Worm (Caenorhabditis elegans) whole organism, mixed stage, embryonic: ENCODE measurements around the gene srh-28.

Source experiments
- M03D4.4 ChIP-seq: sonication (generic microtip); optimal IDR thresholded peaks from 2 replicates; lab custom pipeline; 2017; ENCODE audit warnings: mild to moderate bottlenecking, missing genetic modification characterization, missing compliant biosample characterization
- bed-3 ChIP-seq: fragments of 200-800 bp; sonication (Bioruptor generic); optimal IDR thresholded peaks from 3 replicates; lab custom pipeline; 2018; ENCODE audit warnings: mild to moderate bottlenecking, missing genetic modification characterization, moderate library complexity, missing compliant biosample characterization
- blmp-1 ChIP-seq: fragments of 150-350 bp; optimal IDR thresholded peaks from 2 replicates; lab custom pipeline; 2014; ENCODE audit warnings: missing biosample characterization, missing genetic modification characterization
- ceh-39 ChIP-seq: fragments of 150-350 bp; optimal IDR thresholded peaks from 2 replicates; lab custom pipeline; 2014; ENCODE audit warnings: missing biosample characterization, missing genetic modification characterization
- ceh-43 ChIP-seq: fragments of 200-800 bp; sonication (Bioruptor generic); optimal IDR thresholded peaks from 2 replicates; lab custom pipeline; 2018; ENCODE audit warnings: mild to moderate bottlenecking, missing genetic modification characterization, moderate library complexity, missing compliant biosample characterization
- ceh-83 ChIP-seq: fragments of 200-800 bp; sonication (Bioruptor generic); optimal IDR thresholded peaks from 2 replicates; lab custom pipeline; 2018; ENCODE audit warnings: mild to moderate bottlenecking, missing genetic modification characterization, missing compliant biosample characterization
- ces-1 ChIP-seq: fragments of 150-350 bp; optimal IDR thresholded peaks from 2 replicates; lab custom pipeline; 2014; ENCODE audit warnings: missing biosample characterization, missing genetic modification reagents, missing genetic modification characterization
- cnd-1 ChIP-seq: fragments of 200-800 bp; sonication (Bioruptor generic); optimal IDR thresholded peaks from 2 replicates; lab custom pipeline; 2018; ENCODE audit warnings: mild to moderate bottlenecking, missing genetic modification characterization, missing compliant biosample characterization
- elt-1 ChIP-seq: sonication (generic microtip); optimal IDR thresholded peaks from 2 replicates; lab custom pipeline; 2017; ENCODE audit warnings: missing genetic modification characterization, mild to moderate bottlenecking, missing compliant biosample characterization, antibody characterized with exemption, moderate library complexity, borderline replicate concordance; ENCODE audit not compliant: insufficient read depth
- elt-3 ChIP-seq: fragments of 150-350 bp; optimal IDR thresholded peaks from 2 replicates; lab custom pipeline; 2014; ENCODE audit warnings: missing biosample characterization, missing genetic modification characterization
- flh-1 ChIP-seq: fragments of 200-800 bp; sonication (Bioruptor generic); optimal IDR thresholded peaks from 2 replicates; lab custom pipeline; 2018; ENCODE audit warnings: mild to moderate bottlenecking, missing genetic modification characterization, moderate library complexity, missing compliant biosample characterization
- ham-2 ChIP-seq: fragments of 200-800 bp; sonication (Bioruptor generic); optimal IDR thresholded peaks from 2 replicates; lab custom pipeline; 2018; ENCODE audit warnings: mild to moderate bottlenecking, missing genetic modification characterization, missing compliant biosample characterization
- hlh-1 ChIP-seq: fragments of 150-350 bp; optimal IDR thresholded peaks from 2 replicates; lab custom pipeline; 2014; ENCODE audit warnings: missing biosample characterization, missing genetic modification reagents, missing genetic modification characterization
- lin-13 ChIP-seq: fragments of 150-350 bp; optimal IDR thresholded peaks from 2 replicates; lab custom pipeline; 2014; ENCODE audit warnings: missing biosample characterization, missing genetic modification characterization
- lin-32 ChIP-seq: fragments of 200-800 bp; sonication (Bioruptor generic); optimal IDR thresholded peaks from 2 replicates; lab custom pipeline; 2018; ENCODE audit warnings: mild to moderate bottlenecking, missing genetic modification characterization, missing compliant biosample characterization
- lsy-2 ChIP-seq: fragments of 150-350 bp; optimal IDR thresholded peaks from 2 replicates; lab custom pipeline; 2014; ENCODE audit warnings: missing biosample characterization, missing genetic modification characterization
- mab-5 ChIP-seq: fragments of 150-350 bp; optimal IDR thresholded peaks from 2 replicates; lab custom pipeline; 2014; ENCODE audit warnings: missing biosample characterization, missing genetic modification characterization
- mls-2 ChIP-seq: sonication (generic microtip); optimal IDR thresholded peaks from 2 replicates; lab custom pipeline; 2016; ENCODE audit warnings: mild to moderate bottlenecking, missing genetic modification characterization, moderate library complexity, missing compliant biosample characterization
- nhr-12 ChIP-seq: fragments of 150-350 bp; optimal IDR thresholded peaks from 2 replicates; lab custom pipeline; 2014; ENCODE audit warnings: missing biosample characterization, missing genetic modification characterization
- nhr-2 ChIP-seq: fragments of 150-350 bp; optimal IDR thresholded peaks from 2 replicates; lab custom pipeline; 2014; ENCODE audit warnings: missing biosample characterization, missing genetic modification characterization
- nhr-237 ChIP-seq: fragments of 150-350 bp; optimal IDR thresholded peaks from 2 replicates; lab custom pipeline; 2014; ENCODE audit warnings: missing biosample characterization, missing genetic modification characterization
- nhr-28 ChIP-seq: fragments of 150-350 bp; optimal IDR thresholded peaks from 2 replicates; lab custom pipeline; 2014; ENCODE audit warnings: missing biosample characterization, missing genetic modification characterization
- nhr-76 ChIP-seq: sonication (generic microtip); optimal IDR thresholded peaks from 2 replicates; lab custom pipeline; 2017; ENCODE audit warnings: missing biosample characterization, missing genetic modification characterization
- pha-4 ChIP-seq: fragments of 150-350 bp; optimal IDR thresholded peaks from 2 replicates; lab custom pipeline; 2018; ENCODE audit warnings: missing biosample characterization, missing genetic modification reagents, missing genetic modification characterization
- sem-2 ChIP-seq: fragments of 200-800 bp; sonication (Bioruptor generic); optimal IDR thresholded peaks from 2 replicates; lab custom pipeline; 2018; ENCODE audit warnings: mild to moderate bottlenecking, missing genetic modification characterization, missing compliant biosample characterization
- snpc-4 ChIP-seq: fragments of 150-350 bp; optimal IDR thresholded peaks from 2 replicates; lab custom pipeline; 2014; ENCODE audit warnings: missing biosample characterization, missing genetic modification characterization
- sptf-1 ChIP-seq: sonication (generic microtip); optimal IDR thresholded peaks from 2 replicates; lab custom pipeline; 2017; ENCODE audit warnings: mild to moderate bottlenecking, missing genetic modification characterization, moderate library complexity, missing compliant biosample characterization
- tbx-8 ChIP-seq: fragments of 200-800 bp; sonication (Bioruptor generic); optimal IDR thresholded peaks from 2 replicates; lab custom pipeline; 2018; ENCODE audit warnings: mild to moderate bottlenecking, missing genetic modification characterization, moderate library complexity, missing compliant biosample characterization
- unc-120 ChIP-seq: sonication (generic microtip); optimal IDR thresholded peaks from 2 replicates; lab custom pipeline; 2017; ENCODE audit warnings: missing genetic modification characterization, missing compliant biosample characterization; ENCODE audit not compliant: poor library complexity, severe bottlenecking
- unc-62 ChIP-seq: fragments of 150-350 bp; optimal IDR thresholded peaks from 2 replicates; lab custom pipeline; 2014; ENCODE audit warnings: missing biosample characterization, missing genetic modification reagents, missing genetic modification characterization
- zip-8 ChIP-seq: fragments of 150-350 bp; optimal IDR thresholded peaks from 2 replicates; lab custom pipeline; 2014; ENCODE audit warnings: missing biosample characterization, missing genetic modification characterization
- ztf-11 ChIP-seq: fragments of 150-350 bp; optimal IDR thresholded peaks from 2 replicates; lab custom pipeline; 2014; ENCODE audit warnings: missing biosample characterization, missing genetic modification characterization

The srh-28 gene

ce11 chrV:6813862-6814261 is 38.3 kb upstream of the srh-28 start:
- no peak for TF ChIP-seq nhr-28 (tag; lab: Kevin White, UChicago)
- TF ChIP-seq nhr-2 (tag; lab: Kevin White, UChicago) = no peak
- TF ChIP-seq unc-120 = no peak
- no peak for TF ChIP-seq elt-3 (tag; lab: Kevin White, UChicago)
- TF ChIP-seq nhr-12 (tag; lab: Kevin White, UChicago) = no peak
- TF ChIP-seq ceh-83 (GFP tag; lab: Kevin White, UChicago) = no peak

DNA sequence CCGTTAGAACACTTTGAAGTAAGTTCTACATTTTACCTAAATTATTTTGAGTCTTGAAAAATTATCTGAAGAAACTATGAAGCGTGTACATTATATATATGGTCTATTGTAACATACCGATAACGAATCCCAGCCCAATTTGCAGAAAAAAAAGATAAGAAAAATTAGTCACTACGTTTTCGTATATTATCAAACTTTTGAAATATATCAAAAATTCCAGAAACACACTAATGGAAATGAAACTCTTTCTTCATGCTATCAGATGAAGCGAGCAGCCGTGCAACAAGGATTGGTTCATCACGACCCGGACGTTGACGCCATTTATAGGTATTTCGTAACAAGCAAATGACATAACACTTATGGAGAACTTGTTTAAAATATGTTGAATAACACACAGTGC is 36.3 kb upstream of the srh-28 start:
- TF ChIP-seq unc-120 (no peak), elt-1 (tag; lab: Kevin White, UChicago) (no peak), M03D4.4 (tag; lab: Kevin White, UChicago) (no peak), hlh-1 (tag; lab: Kevin White, UChicago) (no peak), tbx-8 (GFP tag; lab: Kevin White, UChicago) (no peak), nhr-76 (tag; lab: Kevin White, UChicago) (no peak), nhr-2 (tag; lab: Kevin White, UChicago) (no peak), sem-2 (GFP tag; lab: Kevin White, UChicago) (no peak), ceh-43 (GFP tag; lab: Kevin White, UChicago) (no peak)

DNA sequence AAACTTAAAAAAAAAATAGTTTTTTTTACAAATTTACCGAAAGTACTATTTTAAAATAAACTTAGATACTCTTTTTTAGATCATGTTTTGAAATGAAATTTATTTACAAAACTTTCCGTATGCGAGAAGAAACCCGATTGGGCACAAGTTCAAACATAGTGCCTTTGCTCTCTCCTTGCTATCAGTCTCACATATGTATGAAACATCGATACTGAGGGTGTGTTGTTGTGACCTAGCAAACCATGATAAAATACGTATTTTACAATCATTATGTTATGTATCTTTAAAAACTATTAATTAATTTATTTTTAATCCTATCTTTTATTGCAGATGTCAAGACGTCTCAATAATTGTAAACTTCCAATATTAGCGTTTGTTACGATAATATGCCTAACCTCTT is 34.5 kb upstream of the srh-28 start:
- no peak for TF ChIP-seq bed-3
- TF ChIP-seq nhr-2 (tag; lab: Kevin White, UChicago) = no peak
- TF ChIP-seq sptf-1 (tag; lab: Kevin White, UChicago) = no peak
- no peak for TF ChIP-seq unc-62 (GFP tag; lab: Kevin White, UChicago)
- no peak for TF ChIP-seq M03D4.4 (tag; lab: Kevin White, UChicago)
- TF ChIP-seq nhr-28 (tag; lab: Kevin White, UChicago) = no peak
- no peak for TF ChIP-seq lsy-2 (tag; lab: Kevin White, UChicago)
- no peak for TF ChIP-seq flh-1 (GFP tag; lab: Kevin White, UChicago)
- no peak for TF ChIP-seq pha-4 (tag; lab: Kevin White, UChicago)
- no peak for TF ChIP-seq zip-8 (tag; lab: Kevin White, UChicago)
- TF ChIP-seq nhr-12 (tag; lab: Kevin White, UChicago) = no peak
- TF ChIP-seq elt-3 (tag; lab: Kevin White, UChicago) = no peak
- no peak for TF ChIP-seq mls-2
- TF ChIP-seq snpc-4 (tag; lab: Kevin White, UChicago) = no peak
- TF ChIP-seq ceh-83 (GFP tag; lab: Kevin White, UChicago) = no peak
- TF ChIP-seq lin-13 (tag; lab: Kevin White, UChicago) = no peak
- TF ChIP-seq, all 35 proteins: peak for 0

ce11 chrV:6808962-6809361 is 33.4 kb upstream of the srh-28 start, which contains the start of gene dmsr-16:
Gene dmsr-16 (minus strand): TSS chrV:6809062.
- no peak for TF ChIP-seq snpc-4 (tag; lab: Kevin White, UChicago)
- no peak for TF ChIP-seq mab-5 (tag; lab: Kevin White, UChicago)
- TF ChIP-seq lin-32 (GFP tag; lab: Kevin White, UChicago) = no peak
- TF ChIP-seq ham-2 = no peak
- no peak for TF ChIP-seq ceh-83 (GFP tag; lab: Kevin White, UChicago)
- TF ChIP-seq, all 35 proteins: peak for 0

DNA sequence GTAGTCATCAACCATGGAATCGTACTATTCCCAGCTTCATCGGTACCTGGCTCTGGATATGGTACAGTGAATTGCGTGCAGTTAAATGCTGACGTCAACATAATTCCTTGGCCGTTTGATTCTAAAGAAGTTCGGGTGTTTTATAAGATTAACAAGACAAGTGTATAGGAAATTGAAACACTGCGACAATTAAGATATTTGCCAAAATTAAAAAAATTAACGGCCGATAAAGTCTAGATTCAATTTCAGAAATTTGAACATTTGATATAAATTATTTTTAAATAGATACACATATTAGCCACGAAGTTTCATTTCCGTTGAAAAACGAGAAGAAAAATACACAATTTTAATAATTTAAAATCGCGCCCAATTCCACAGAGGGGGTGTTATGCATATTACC is 30.7 kb upstream of the srh-28 start, which contains the start of gene dmsr-12:
Gene dmsr-12 (minus strand): TSS at position 101 of the 400 bp plus-strand sequence.
- TF ChIP-seq ztf-11 (tag; lab: Kevin White, UChicago) = no peak

- no peak for TF ChIP-seq unc-62 (GFP tag; lab: Kevin White, UChicago)
- no peak for TF ChIP-seq sptf-1 (tag; lab: Kevin White, UChicago)
- TF ChIP-seq nhr-237 = no peak
- TF ChIP-seq flh-1 (GFP tag; lab: Kevin White, UChicago) = no peak
- TF ChIP-seq mls-2 = no peak
- no peak for TF ChIP-seq elt-1 (tag; lab: Kevin White, UChicago)
- no peak for TF ChIP-seq ceh-43 (GFP tag; lab: Kevin White, UChicago)
- no peak for TF ChIP-seq ceh-39 (tag; lab: Kevin White, UChicago)
- no peak for TF ChIP-seq blmp-1 (tag; lab: Kevin White, UChicago)
- TF ChIP-seq cnd-1 = no peak
- TF ChIP-seq nhr-2 (tag; lab: Kevin White, UChicago) = no peak
- TF ChIP-seq ztf-11 (tag; lab: Kevin White, UChicago) = no peak
- TF ChIP-seq ceh-83 (GFP tag; lab: Kevin White, UChicago) = no peak
- TF ChIP-seq ces-1 = no peak
- no peak for TF ChIP-seq lin-13 (tag; lab: Kevin White, UChicago)
- TF ChIP-seq nhr-12 (tag; lab: Kevin White, UChicago) = no peak
- no peak for TF ChIP-seq nhr-76 (tag; lab: Kevin White, UChicago)
- no peak for TF ChIP-seq nhr-28 (tag; lab: Kevin White, UChicago)
- no peak for TF ChIP-seq ham-2
- TF ChIP-seq unc-120 = no peak
These were observed 28.4 kb upstream of the srh-28 start, which contains the start of gene dmsr-11 for ce11 chrV:6803992-6804391. Gene dmsr-11 (minus strand): TSS chrV:6804092.
